Fruit fly (Drosophila melanogaster): ENCODE data around the gene T48.

T48 gene

DNA sequence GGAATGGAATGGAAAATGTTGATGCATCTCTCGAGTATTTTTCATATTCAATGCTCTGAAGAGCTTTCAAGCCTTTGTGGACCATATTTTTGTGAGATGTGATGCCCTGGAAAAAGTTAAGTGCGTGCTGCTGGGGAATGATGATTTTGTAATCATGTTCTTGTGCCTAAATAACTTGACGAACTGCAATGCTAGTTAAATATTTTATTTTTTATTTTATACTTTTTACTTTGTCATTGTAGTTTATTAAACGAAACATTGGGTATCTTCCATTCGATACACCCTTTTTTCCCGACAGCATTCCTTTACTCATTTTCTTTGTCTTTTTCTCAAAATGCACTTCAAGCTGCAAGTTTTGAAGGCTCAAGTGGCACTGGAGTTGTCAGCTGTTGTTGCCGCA is 18.4 kb downstream of the T48 start:
- TF ChIP-seq CG9948 (tag; optimal IDR thresholded peaks at IDR 0.05) = peak; percentile 20
- TF ChIP-seq CG15710 (tag; optimal IDR thresholded peaks at IDR 0.05) = peak; percentile 36
- TF ChIP-seq gl (tag; optimal IDR thresholded peaks at IDR 0.05) = no peak
- TF ChIP-seq fd96Ca (GFP tag; IDR thresholded peaks at IDR 0.05) = no peak
- peak; percentile 47 for TF ChIP-seq CG8159 (tag; optimal IDR thresholded peaks at IDR 0.05)
- peak; percentile 37 for TF ChIP-seq CG8301 (tag; optimal IDR thresholded peaks at IDR 0.05)
- no peak for TF ChIP-seq Snoo (tag; optimal IDR thresholded peaks at IDR 0.05)
- 0 out of 2 replicates have a peak, but pooled peaks have one; percentile 48 for TF ChIP-seq CG32121 (GFP tag; IDR thresholded peaks at IDR 0.05)
- TF ChIP-seq CG4496 (GFP tag; IDR thresholded peaks at IDR 0.05) = peak; percentile 73
- TF ChIP-seq CG34367 (tag; optimal IDR thresholded peaks at IDR 0.05) = peak; percentile 0
- TF ChIP-seq Pif1A (GFP tag; optimal IDR thresholded peaks at IDR 0.05) = peak; percentile 58
- no peak for TF ChIP-seq D1 (tag; optimal IDR thresholded peaks at IDR 0.05)
- TF ChIP-seq EcR (GFP tag; optimal IDR thresholded peaks at IDR 0.05) = no peak
- TF ChIP-seq Ets98B (GFP tag; IDR thresholded peaks at IDR 0.05) = peak; percentile 68
- 0 out of 2 replicates have a peak, but pooled peaks have one; percentile 36 for TF ChIP-seq CG12605 (GFP tag; IDR thresholded peaks at IDR 0.05)
- 0 out of 2 replicates have a peak, but pooled peaks have one; percentile 3 for TF ChIP-seq rn (GFP tag; IDR thresholded peaks at IDR 0.05)
- peak; percentile 42 for TF ChIP-seq CG17806 (tag; optimal IDR thresholded peaks at IDR 0.05)
- no peak for TF ChIP-seq CG10348 (GFP tag; IDR thresholded peaks at IDR 0.05)
- TF ChIP-seq Pif1B (GFP tag; optimal IDR thresholded peaks at IDR 0.05) = peak; percentile 55
- TF ChIP-seq CG13204 (GFP tag; optimal IDR thresholded peaks at IDR 0.05) = no peak
- peak; percentile 48 for TF ChIP-seq CG14655 (GFP tag; optimal IDR thresholded peaks at IDR 0.05)

- TF ChIP-seq CG10348 (GFP tag; IDR thresholded peaks at IDR 0.05) (no peak), Pif1A (GFP tag; optimal IDR thresholded peaks at IDR 0.05) (no peak), CG14655 (GFP tag; optimal IDR thresholded peaks at IDR 0.05) (no peak), CG13204 (GFP tag; optimal IDR thresholded peaks at IDR 0.05) (no peak), CG8301 (tag; optimal IDR thresholded peaks at IDR 0.05) (no peak)
Observed at dm6 chr3R:26906034-26906433, 24.5 kb downstream of the T48 start.

dm6 chr3R:26906711-26907510 is 25.4 kb downstream of the T48 start:
- no peak for TF ChIP-seq CG14655 (GFP tag; optimal IDR thresholded peaks at IDR 0.05)
- no peak for TF ChIP-seq CG12605 (GFP tag; IDR thresholded peaks at IDR 0.05)
- TF ChIP-seq CG13204 (GFP tag; optimal IDR thresholded peaks at IDR 0.05) = no peak
- no peak for TF ChIP-seq Snoo (tag; optimal IDR thresholded peaks at IDR 0.05)
- peak; percentile 16; the same call in 1 of the 3 replicates for TF ChIP-seq CG4496 (GFP tag; IDR thresholded peaks at IDR 0.05)
- 0 out of 2 replicates have a peak, but pooled peaks have one; percentile 13 for TF ChIP-seq CG32121 (GFP tag; IDR thresholded peaks at IDR 0.05)
- TF ChIP-seq D1 (tag; optimal IDR thresholded peaks at IDR 0.05) = no peak
- peak; percentile 39; the same call in 1 of the 3 replicates for TF ChIP-seq fd96Ca (GFP tag; IDR thresholded peaks at IDR 0.05)

dm6 chr3R:26908750-26909149 is 27.2 kb downstream of the T48 start:
- no peak for TF ChIP-seq Snoo (tag; optimal IDR thresholded peaks at IDR 0.05)
- TF ChIP-seq EcR (GFP tag; optimal IDR thresholded peaks at IDR 0.05) = no peak
- TF ChIP-seq Ets98B (GFP tag; IDR thresholded peaks at IDR 0.05) = no peak
- TF ChIP-seq Pif1A (GFP tag; optimal IDR thresholded peaks at IDR 0.05) = no peak
- TF ChIP-seq CG9948 (tag; optimal IDR thresholded peaks at IDR 0.05) = no peak
- no peak for TF ChIP-seq CG13204 (GFP tag; optimal IDR thresholded peaks at IDR 0.05)
- no peak for TF ChIP-seq CG15710 (tag; optimal IDR thresholded peaks at IDR 0.05)
- no peak for TF ChIP-seq rn (GFP tag; IDR thresholded peaks at IDR 0.05)
- TF ChIP-seq CG10348 (GFP tag; IDR thresholded peaks at IDR 0.05) = no peak
- TF ChIP-seq CG14655 (GFP tag; optimal IDR thresholded peaks at IDR 0.05) = no peak
- TF ChIP-seq CG34367 (tag; optimal IDR thresholded peaks at IDR 0.05) = no peak
- no peak for TF ChIP-seq CG4496 (GFP tag; IDR thresholded peaks at IDR 0.05)
- TF ChIP-seq CG12605 (GFP tag; IDR thresholded peaks at IDR 0.05) = no peak
- TF ChIP-seq CG32121 (GFP tag; IDR thresholded peaks at IDR 0.05) = no peak

- no peak for TF ChIP-seq rn (GFP tag; IDR thresholded peaks at IDR 0.05)
- TF ChIP-seq CG12605 (GFP tag; IDR thresholded peaks at IDR 0.05) = 0 out of 2 replicates have a peak, but pooled peaks have one; percentile 25
Observed at dm6 chr3R:26912615-26913014, 31.1 kb downstream of the T48 start, which contains the start of gene Ets97D. Ets97D (minus strand) TSS chr3R:26912886.

- TF ChIP-seq gl (tag; optimal IDR thresholded peaks at IDR 0.05) = peak; percentile 9
- TF ChIP-seq CG15710 (tag; optimal IDR thresholded peaks at IDR 0.05) = no peak
- TF ChIP-seq CG32121 (GFP tag; IDR thresholded peaks at IDR 0.05) = peak; percentile 59; the same call in 1 of the 2 replicates
- no peak for TF ChIP-seq rn (GFP tag; IDR thresholded peaks at IDR 0.05)
- no peak for TF ChIP-seq CG10348 (GFP tag; IDR thresholded peaks at IDR 0.05)
- peak; percentile 31 for TF ChIP-seq CG8159 (tag; optimal IDR thresholded peaks at IDR 0.05)
- peak; percentile 86 for TF ChIP-seq Ets98B (GFP tag; IDR thresholded peaks at IDR 0.05)
- peak; percentile 57 for TF ChIP-seq CG13204 (GFP tag; optimal IDR thresholded peaks at IDR 0.05)
- peak; percentile 61 for TF ChIP-seq D1 (tag; optimal IDR thresholded peaks at IDR 0.05)
- no peak for TF ChIP-seq fd96Ca (GFP tag; IDR thresholded peaks at IDR 0.05)
- TF ChIP-seq CG4496 (GFP tag; IDR thresholded peaks at IDR 0.05) = peak; percentile 78
- TF ChIP-seq CG8301 (tag; optimal IDR thresholded peaks at IDR 0.05) = peak; percentile 58
- no peak for TF ChIP-seq CG14655 (GFP tag; optimal IDR thresholded peaks at IDR 0.05)
- TF ChIP-seq CG17806 (tag; optimal IDR thresholded peaks at IDR 0.05) = peak; percentile 52
- TF ChIP-seq Snoo (tag; optimal IDR thresholded peaks at IDR 0.05) = peak; percentile 16
- peak; percentile 23 for TF ChIP-seq Pif1B (GFP tag; optimal IDR thresholded peaks at IDR 0.05)
- no peak for TF ChIP-seq CG34367 (tag; optimal IDR thresholded peaks at IDR 0.05)
- peak; percentile 73 for TF ChIP-seq CG12605 (GFP tag; IDR thresholded peaks at IDR 0.05)
- TF ChIP-seq Pif1A (GFP tag; optimal IDR thresholded peaks at IDR 0.05) = no peak
- no peak for TF ChIP-seq EcR (GFP tag; optimal IDR thresholded peaks at IDR 0.05)
- peak; percentile 36 for TF ChIP-seq CG9948 (tag; optimal IDR thresholded peaks at IDR 0.05)
Observed at dm6 chr3R:26915463-26915925, 34.0 kb downstream of the T48 start, which contains the start of gene CG46339. CG46339 (plus strand) TSS chr3R:26915761.
